Worm (Caenorhabditis elegans): Measurements from ENCODE around the gene str-263.

DNA sequence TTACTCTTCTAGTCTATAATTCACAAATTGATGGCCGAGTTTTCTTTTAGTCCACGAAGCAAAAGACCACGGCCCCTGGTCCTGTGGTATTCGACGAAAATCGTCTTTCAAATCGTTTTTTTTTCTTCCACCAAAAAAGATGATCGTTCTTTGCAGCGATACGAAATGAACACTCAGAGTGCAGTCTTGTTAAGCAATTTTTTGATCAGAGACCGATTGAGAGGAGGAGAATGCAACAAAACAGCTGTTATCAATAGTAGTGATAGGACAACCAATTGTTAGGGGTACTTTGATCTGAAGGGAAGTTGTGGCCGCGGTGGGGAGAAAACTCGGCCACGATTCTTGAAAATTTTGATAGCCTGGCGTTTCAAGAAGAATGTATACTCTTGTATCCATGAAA is 49.0 kb upstream of the str-263 start:
- TF ChIP-seq lin-39 (tag; optimal IDR thresholded peaks at IDR 0.05) (peak; percentile 47), mdl-1 (tag; optimal IDR thresholded peaks at IDR 0.05) (peak in 1 of 2 experiments; percentile 70), ceh-8 (GFP tag; optimal IDR thresholded peaks at IDR 0.05) (no peak), nhr-11 (tag; optimal IDR thresholded peaks at IDR 0.05) (no peak), nhr-76 (tag; optimal IDR thresholded peaks at IDR 0.05) (no peak), vab-15 (tag; optimal IDR thresholded peaks at IDR 0.05) (no peak), egl-27 (tag; optimal IDR thresholded peaks at IDR 0.05) (no peak), nhr-20 (tag; optimal IDR thresholded peaks at IDR 0.05) (peak; percentile 93), unc-130 (tag; optimal IDR thresholded peaks at IDR 0.05) (peak; percentile 52), blmp-1 (tag; optimal IDR thresholded peaks at IDR 0.05) (peak; percentile 43), nhr-77 (tag; optimal IDR thresholded peaks at IDR 0.05) (no peak), sox-4 (tag; optimal IDR thresholded peaks at IDR 0.05) (no peak)
